Worm (Caenorhabditis elegans): ENCODE measurements around the gene C05C8.5.

The C05C8.5 gene

ce11 chrV:7255095-7255494, 20.5 kb upstream of the C05C8.5 start, which contains the start of gene C05C8.8:
C05C8.8 (minus strand) TSS chrV:7255195.
- TF ChIP-seq ztf-3 (GFP tag; optimal IDR thresholded peaks at IDR 0.05) (no peak), snpc-1.3 (tag; optimal IDR thresholded peaks at IDR 0.05; ENCODE audit: insufficient read depth) (no peak), dox-1 (GFP tag; IDR thresholded peaks at IDR 0.05) (no peak), dpff-1 (tag; optimal IDR thresholded peaks at IDR 0.05) (no peak), F23B12.7 (tag; optimal IDR thresholded peaks at IDR 0.05; ENCODE audit: insufficient read depth) (no peak), let-607 (tag; optimal IDR thresholded peaks at IDR 0.05) (no peak), dpl-1 (GFP tag; optimal IDR thresholded peaks at IDR 0.05) (no peak), ets-4 (GFP tag; optimal IDR thresholded peaks at IDR 0.05) (no peak), cebp-2 (GFP tag; IDR thresholded peaks at IDR 0.05) (no peak), F57A8.1 (GFP tag; optimal IDR thresholded peaks at IDR 0.05) (no peak), somi-1 (GFP tag; optimal IDR thresholded peaks at IDR 0.05) (no peak), zim-3 (tag; optimal IDR thresholded peaks at IDR 0.05) (no peak)

ce11 chrV:7248227-7248953, 13.8 kb upstream of the C05C8.5 start:
- TF ChIP-seq F55B11.4 (tag; optimal IDR thresholded peaks at IDR 0.05; ENCODE audit: borderline replicate concordance, insufficient read depth) (no peak), mcd-1 (GFP tag; IDR thresholded peaks at IDR 0.05) (no peak), B0019.2 (GFP tag; conservative IDR thresholded peaks at IDR 0.05) (no peak), aptf-3 (GFP tag; IDR thresholded peaks at IDR 0.05) (no peak), F33H1.4 (GFP tag; IDR thresholded peaks at IDR 0.05) (no peak), ceh-100 (GFP tag; IDR thresholded peaks at IDR 0.05) (no peak), mes-4 (tag; optimal IDR thresholded peaks at IDR 0.05) (no peak), rcor-1 (GFP tag; IDR thresholded peaks at IDR 0.05) (no peak), hrde-1 (tag; optimal IDR thresholded peaks at IDR 0.05; ENCODE audit: borderline replicate concordance) (no peak), madf-3 (GFP tag; IDR thresholded peaks at IDR 0.05) (no peak), hsf-1 (GFP tag; IDR thresholded peaks at IDR 0.05) (no peak), ceh-91 (GFP tag; IDR thresholded peaks at IDR 0.05) (no peak)

ce11 chrV:7246951-7247350, 12.3 kb upstream of the C05C8.5 start, which contains the start of gene C05C8.7:
C05C8.7 (minus strand) TSS chrV:7247050.
- TF ChIP-seq T26A5.8 (tag; optimal IDR thresholded peaks at IDR 0.05), result no peak
- no peak for TF ChIP-seq B0035.1 (tag; optimal IDR thresholded peaks at IDR 0.05)
- no peak for TF ChIP-seq F39B2.1 (GFP tag; IDR thresholded peaks at IDR 0.05)
- no peak for TF ChIP-seq let-526 (GFP tag; IDR thresholded peaks at IDR 0.05)
- no peak for TF ChIP-seq let-607 (tag; optimal IDR thresholded peaks at IDR 0.05)
- no peak for TF ChIP-seq Y53G8AR.9 (GFP tag; conservative IDR thresholded peaks at IDR 0.05)
- TF ChIP-seq bed-2 (GFP tag; IDR thresholded peaks at IDR 0.05), result no peak
- no peak for TF ChIP-seq ccch-3 (GFP tag; optimal IDR thresholded peaks at IDR 0.05)
- no peak for TF ChIP-seq cebp-2 (GFP tag; IDR thresholded peaks at IDR 0.05)
- no peak for TF ChIP-seq ztf-28 (GFP tag; IDR thresholded peaks at IDR 0.05)
- no peak for TF ChIP-seq ztf-18 (tag; optimal IDR thresholded peaks at IDR 0.05)
- no peak for TF ChIP-seq gei-17 (GFP tag; optimal IDR thresholded peaks at IDR 0.05)
- TF ChIP-seq lir-1 (GFP tag; conservative IDR thresholded peaks at IDR 0.05), result no peak
- no peak for TF ChIP-seq hmg-1.2 (GFP tag; IDR thresholded peaks at IDR 0.05)
- no peak for TF ChIP-seq ceh-91 (GFP tag; IDR thresholded peaks at IDR 0.05)
- TF ChIP-seq lin-40 (tag; optimal IDR thresholded peaks at IDR 0.05), result no peak

Measured in whole organism, young adult.